Worm (Caenorhabditis elegans) whole organism, L1 larva: Measurements from ENCODE around the gene ZC21.6.

ENCODE experiments used
- ama-1 ChIP-seq: fragments of 150-350 bp; optimal IDR thresholded peaks from 2 replicates; lab custom pipeline; 2014
- snpc-4 ChIP-seq: fragments of 150-350 bp; optimal IDR thresholded peaks from 2 replicates; lab custom pipeline; 2014; ENCODE audit warnings: missing biosample characterization, missing genetic modification characterization

- no peak for TF ChIP-seq ama-1
- TF ChIP-seq snpc-4 (tag; lab: Kevin White, UChicago) = no peak
These were observed 26.4 kb upstream of the ZC21.6 start for ce11 chrIII:8571845-8572244.
